Fruit fly (Drosophila melanogaster): ENCODE measurements around the gene CG10713.
A peak's percentile ranks its signal among the peaks of the same experiment; 100 is the strongest.

CG10713 gene

dm6 chr3L:13412200-13412885 is 22.7 kb downstream of the CG10713 start, which contains the start of the genes CG10222 and flr (continued):
- TF ChIP-seq CG15479 (GFP tag; optimal IDR thresholded peaks at IDR 0.05): no peak
- no peak for TF ChIP-seq CG34376 (GFP tag; optimal IDR thresholded peaks at IDR 0.05)
- peak; percentile 19 for TF ChIP-seq CG15601 (tag; optimal IDR thresholded peaks at IDR 0.05)
- no peak for TF ChIP-seq pum (GFP tag; optimal IDR thresholded peaks at IDR 0.05)
- TF ChIP-seq CoRest (tag; optimal IDR thresholded peaks at IDR 0.05): peak; percentile 46
- TF ChIP-seq CG3281 (GFP tag; optimal IDR thresholded peaks at IDR 0.05): peak; percentile 15
- no peak for TF ChIP-seq CG4854 (GFP tag; optimal IDR thresholded peaks at IDR 0.05)
- peak; percentile 13 for TF ChIP-seq Ets97D (GFP tag; optimal IDR thresholded peaks at IDR 0.05)
- peak; percentile 77 for TF ChIP-seq row (GFP tag; IDR thresholded peaks at IDR 0.05)
- peak; percentile 69 for TF ChIP-seq CG14860 (GFP tag; IDR thresholded peaks at IDR 0.05; ENCODE audit: partially characterized antibody)
- no peak for TF ChIP-seq CG4404 (GFP tag; IDR thresholded peaks at IDR 0.05)
- no peak for TF ChIP-seq CG1233 (GFP tag; optimal IDR thresholded peaks at IDR 0.05)
- no peak for TF ChIP-seq al (GFP tag; IDR thresholded peaks at IDR 0.05)
- peak; percentile 64 for TF ChIP-seq inv (GFP tag; IDR thresholded peaks at IDR 0.05; ENCODE audit: partially characterized antibody)
- no peak for TF ChIP-seq Lim3 (GFP tag; IDR thresholded peaks at IDR 0.05)
- no peak for TF ChIP-seq CG3838 (GFP tag; optimal IDR thresholded peaks at IDR 0.05)
- TF ChIP-seq CG1024 (GFP tag; IDR thresholded peaks at IDR 0.05): no peak
- peak; percentile 46; the same call in 1 of the 2 replicates for TF ChIP-seq CG2129 (GFP tag; IDR thresholded peaks at IDR 0.05; ENCODE audit: partially characterized antibody)
- no peak for TF ChIP-seq Asciz (GFP tag; optimal IDR thresholded peaks at IDR 0.05)
- peak; percentile 3 for TF ChIP-seq Sin3A (optimal IDR thresholded peaks at IDR 0.05)
- TF ChIP-seq ranshi (GFP tag; IDR thresholded peaks at IDR 0.05): no peak
- no peak for TF ChIP-seq Aef1 (GFP tag; IDR thresholded peaks at IDR 0.05)
- no peak for TF ChIP-seq CG10959 (GFP tag; IDR thresholded peaks at IDR 0.05)
- no peak for TF ChIP-seq CG3847 (GFP tag; IDR thresholded peaks at IDR 0.05)
- TF ChIP-seq CG17612 (GFP tag; IDR thresholded peaks at IDR 0.05): no peak
- peak; percentile 9 for TF ChIP-seq Lhr (GFP tag; optimal IDR thresholded peaks at IDR 0.05)
- no peak for TF ChIP-seq CG5180 (GFP tag; optimal IDR thresholded peaks at IDR 0.05)
- no peak for TF ChIP-seq CG4282 (GFP tag; optimal IDR thresholded peaks at IDR 0.05)
- no peak for TF ChIP-seq CG4360 (GFP tag; IDR thresholded peaks at IDR 0.05)
- peak; percentile 58 for TF ChIP-seq CG14710 (tag; optimal IDR thresholded peaks at IDR 0.05)
- TF ChIP-seq zfh1 (GFP tag; IDR thresholded peaks at IDR 0.05): no peak
- TF ChIP-seq CG6254 (GFP tag; optimal IDR thresholded peaks at IDR 0.05): no peak
- TF ChIP-seq D (optimal IDR thresholded peaks at IDR 0.05): peak; percentile 70
- TF ChIP-seq D (GFP tag; optimal IDR thresholded peaks at IDR 0.05): peak; percentile 27
- TF ChIP-seq CG30403 (GFP tag; optimal IDR thresholded peaks at IDR 0.05): peak; percentile 32
- TF ChIP-seq sc (optimal IDR thresholded peaks at IDR 0.05): no peak
- TF ChIP-seq sc (GFP tag; optimal IDR thresholded peaks at IDR 0.05): no peak
- TF ChIP-seq HLH4C (GFP tag; IDR thresholded peaks at IDR 0.05; ENCODE audit: partially characterized antibody): peak; percentile 82
- TF ChIP-seq CG9797 (GFP tag; optimal IDR thresholded peaks at IDR 0.05): no peak
- no peak for TF ChIP-seq unpg (GFP tag; optimal IDR thresholded peaks at IDR 0.05)
- TF ChIP-seq CG8290 (GFP tag; optimal IDR thresholded peaks at IDR 0.05): peak; percentile 29
- TF ChIP-seq CG8290 (tag; optimal IDR thresholded peaks at IDR 0.05): no peak
- TF ChIP-seq gce (GFP tag; IDR thresholded peaks at IDR 0.05): no peak
- peak; percentile 30 for TF ChIP-seq Max (GFP tag; optimal IDR thresholded peaks at IDR 0.05)
- no peak for TF ChIP-seq CG1832 (GFP tag; optimal IDR thresholded peaks at IDR 0.05)
- TF ChIP-seq CG12219 (GFP tag; optimal IDR thresholded peaks at IDR 0.05): no peak
- TF ChIP-seq vvl (GFP tag; IDR thresholded peaks at IDR 0.05): no peak
- peak; percentile 27 for TF ChIP-seq Meics (GFP tag; optimal IDR thresholded peaks at IDR 0.05)
- peak; percentile 45; the same call in 1 of the 3 replicates for TF ChIP-seq CG17361 (GFP tag; IDR thresholded peaks at IDR 0.05)
- peak; percentile 12 for TF ChIP-seq ind (GFP tag; optimal IDR thresholded peaks at IDR 0.05)
- no peak for TF ChIP-seq pnt (GFP tag; optimal IDR thresholded peaks at IDR 0.05)
